Fruit fly (Drosophila melanogaster): Measurements from ENCODE around the gene Ugt36E1.

dm6 chr2L:18796446-18796845 is 30.1 kb upstream of the Ugt36E1 start:
- no peak for TF ChIP-seq CG8478 (optimal IDR thresholded peaks at IDR 0.05)
- no peak for TF ChIP-seq CTCF (optimal IDR thresholded peaks at IDR 0.05)
